Worm (Caenorhabditis elegans): Measurements from ENCODE around the gene F55C9.3.

- TF ChIP-seq W03F9.2 (tag; optimal IDR thresholded peaks at IDR 0.05) (no peak), him-1 (tag; optimal IDR thresholded peaks at IDR 0.05) (no peak), dao-5 (tag; optimal IDR thresholded peaks at IDR 0.05) (no peak)
Observed at ce11 chrV:19325436-19325835, 37.5 kb upstream of the F55C9.3 start.

Data from whole organism, L4/young adult.